Worm (Caenorhabditis elegans): ENCODE results near the gene R144.13.

Gene R144.13

ce11 chrIII:4998111-4998859, 24.8 kb upstream of the R144.13 start, which contains the start of gene tmem-131:
Gene tmem-131 (minus strand): TSS chrIII:4998161.
- no peak for TF ChIP-seq fkh-2 (tag; optimal IDR thresholded peaks at IDR 0.05)
- TF ChIP-seq pqm-1 (tag; optimal IDR thresholded peaks at IDR 0.05) = no peak
- peak; percentile 79 for TF ChIP-seq ceh-28 (tag; optimal IDR thresholded peaks at IDR 0.05)
- TF ChIP-seq nhr-23 (tag; optimal IDR thresholded peaks at IDR 0.05) = peak; percentile 83
- TF ChIP-seq nhr-25 (tag; optimal IDR thresholded peaks at IDR 0.05) = peak; percentile 91
- peak; percentile 36 for TF ChIP-seq nfya-1 (tag; optimal IDR thresholded peaks at IDR 0.05; ENCODE audit: insufficient read depth)
- no peak for TF ChIP-seq pha-4 (tag; optimal IDR thresholded peaks at IDR 0.05)

ce11 chrIII:4998956-4999425, 24.1 kb upstream of the R144.13 start, which contains the start of gene smcr-8:
Gene smcr-8 (plus strand): TSS chrIII:4999375.
- TF ChIP-seq eor-1 (tag; optimal IDR thresholded peaks at IDR 0.05) (no peak), snpc-4 (tag; optimal IDR thresholded peaks at IDR 0.05) (peak; percentile 2), egl-27 (tag; optimal IDR thresholded peaks at IDR 0.05) (no peak), nfya-1 (tag; optimal IDR thresholded peaks at IDR 0.05; ENCODE audit: insufficient read depth) (peak; percentile 5), ZK546.5 (tag; optimal IDR thresholded peaks at IDR 0.05) (no peak), pha-4 (tag; optimal IDR thresholded peaks at IDR 0.05) (no peak)

DNA sequence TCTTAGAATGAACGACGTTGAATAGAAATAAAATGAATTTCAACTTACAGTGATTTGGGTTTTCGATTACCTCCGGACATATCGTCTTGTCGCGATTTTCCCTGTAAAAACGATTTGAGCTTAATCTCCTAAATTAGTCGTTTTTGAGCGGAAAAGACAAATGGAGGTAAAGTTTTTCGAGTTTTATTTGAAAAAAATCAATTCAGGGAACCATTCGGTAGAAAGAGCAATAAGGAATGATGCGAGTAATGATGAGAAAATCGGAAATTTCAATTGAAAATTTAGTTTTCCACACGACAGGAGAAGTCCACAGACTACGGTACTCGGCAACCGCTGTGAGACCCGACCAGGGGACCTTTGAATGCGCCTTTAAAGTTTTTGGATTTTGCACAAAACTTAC, 20.8 kb upstream of the R144.13 start, which contains the start of gene R144.10:
R144.10 (minus strand) TSS at position 101 of the 400 bp plus-strand sequence.
- TF ChIP-seq jun-1 (tag; optimal IDR thresholded peaks at IDR 0.05) = no peak
- TF ChIP-seq ceh-9 (tag; optimal IDR thresholded peaks at IDR 0.05) = no peak
- no peak for TF ChIP-seq pha-4 (tag; optimal IDR thresholded peaks at IDR 0.05)
- TF ChIP-seq ceh-16 (tag; optimal IDR thresholded peaks at IDR 0.05) = no peak
- TF ChIP-seq nhr-77 (tag; optimal IDR thresholded peaks at IDR 0.05) = no peak
- no peak for TF ChIP-seq ama-1 (optimal IDR thresholded peaks at IDR 0.05)
- TF ChIP-seq pqm-1 (tag; optimal IDR thresholded peaks at IDR 0.05) = no peak
- TF ChIP-seq mdl-1 (tag; optimal IDR thresholded peaks at IDR 0.05) = no peak
- no peak for TF ChIP-seq R02D3.7 (tag; optimal IDR thresholded peaks at IDR 0.05)
- no peak for TF ChIP-seq egl-27 (tag; optimal IDR thresholded peaks at IDR 0.05)
- TF ChIP-seq daf-12 (tag; optimal IDR thresholded peaks at IDR 0.05) = no peak
- TF ChIP-seq eor-1 (tag; optimal IDR thresholded peaks at IDR 0.05) = no peak

- TF ChIP-seq ztf-4 (tag; optimal IDR thresholded peaks at IDR 0.05) = no peak
- TF ChIP-seq nhr-23 (tag; optimal IDR thresholded peaks at IDR 0.05) = no peak
- TF ChIP-seq R02D3.7 (tag; optimal IDR thresholded peaks at IDR 0.05) = no peak
- TF ChIP-seq elt-2 (tag; optimal IDR thresholded peaks at IDR 0.05) = no peak
- no peak for TF ChIP-seq nhr-77 (tag; optimal IDR thresholded peaks at IDR 0.05)
- TF ChIP-seq lin-15B (tag; optimal IDR thresholded peaks at IDR 0.05) = no peak
- no peak for TF ChIP-seq nhr-237 (tag; optimal IDR thresholded peaks at IDR 0.05)
- TF ChIP-seq fkh-10 (GFP tag; optimal IDR thresholded peaks at IDR 0.05) = no peak
- no peak for TF ChIP-seq tbx-2 (tag; optimal IDR thresholded peaks at IDR 0.05)
- no peak for TF ChIP-seq nhr-67 (tag; optimal IDR thresholded peaks at IDR 0.05)
- TF ChIP-seq eor-1 (tag; optimal IDR thresholded peaks at IDR 0.05) = no peak
- TF ChIP-seq mdl-1 (tag; optimal IDR thresholded peaks at IDR 0.05) = no peak
- TF ChIP-seq snpc-4 (tag; optimal IDR thresholded peaks at IDR 0.05) = no peak
These were observed 18.4 kb upstream of the R144.13 start, which contains the start of gene R144.6 for ce11 chrIII:5004621-5005020. Gene R144.6 (minus strand): TSS chrIII:5004721.

- no peak for TF ChIP-seq nhr-28 (tag; optimal IDR thresholded peaks at IDR 0.05)
- no peak for TF ChIP-seq nhr-23 (tag; optimal IDR thresholded peaks at IDR 0.05)
- TF ChIP-seq ztf-11 (tag; optimal IDR thresholded peaks at IDR 0.05) = no peak
- TF ChIP-seq unc-62 (GFP tag; optimal IDR thresholded peaks at IDR 0.05) = no peak
- no peak for TF ChIP-seq nhr-11 (tag; optimal IDR thresholded peaks at IDR 0.05)
- no peak for TF ChIP-seq ceh-9 (tag; optimal IDR thresholded peaks at IDR 0.05)
- TF ChIP-seq daf-12 (tag; optimal IDR thresholded peaks at IDR 0.05) = no peak
- TF ChIP-seq pha-4 (tag; optimal IDR thresholded peaks at IDR 0.05) = no peak
- TF ChIP-seq elt-3 (tag; optimal IDR thresholded peaks at IDR 0.05) = no peak
- TF ChIP-seq snpc-4 (tag; optimal IDR thresholded peaks at IDR 0.05) = no peak
- no peak for TF ChIP-seq jun-1 (tag; optimal IDR thresholded peaks at IDR 0.05)
These were observed 16.2 kb upstream of the R144.13 start, which contains the start of gene R144.12 for ce11 chrIII:5006881-5007280. Gene R144.12 (minus strand): TSS chrIII:5006981.
